Worm (Caenorhabditis elegans) whole organism, L4 larva: ENCODE results near the gene srw-38.

Source experiments
- aly-2 ChIP-seq: sonication (generic microtip); optimal IDR thresholded peaks from 2 replicates; lab custom pipeline; 2018; ENCODE audit warnings: missing biosample characterization, missing genetic modification characterization
- ama-1 ChIP-seq: fragments of 150-350 bp; optimal IDR thresholded peaks from 2 replicates; lab custom pipeline; 2014; ENCODE audit warnings: inconsistent platforms, mixed read lengths
- daf-12 ChIP-seq: fragments of 150-350 bp; optimal IDR thresholded peaks from 2 replicates; lab custom pipeline; 2014; ENCODE audit warnings: missing biosample characterization, missing genetic modification reagents, missing genetic modification characterization
- daf-8 ChIP-seq: fragments of 200-800 bp; sonication (Bioruptor generic); IDR thresholded peaks from 2 replicates; pipeline ENCODE4 v1.3.6; 2022; ENCODE audit warnings: missing genetic modification characterization, missing compliant biosample characterization
- dpl-1 ChIP-seq: fragments of 150-350 bp; optimal IDR thresholded peaks from 2 replicates; lab custom pipeline; 2014; ENCODE audit warnings: missing biosample characterization, missing genetic modification reagents, missing genetic modification characterization
- nhr-25 ChIP-seq: sonication (generic microtip); optimal IDR thresholded peaks from 2 replicates; lab custom pipeline; 2017; ENCODE audit warnings: missing genetic modification characterization, mild to moderate bottlenecking, missing compliant biosample characterization, antibody characterized with exemption, moderate library complexity, borderline replicate concordance; ENCODE audit not compliant: insufficient read depth
- nhr-77 ChIP-seq: fragments of 150-350 bp; optimal IDR thresholded peaks from 2 replicates; lab custom pipeline; 2014; ENCODE audit warnings: missing biosample characterization, missing genetic modification characterization
- pha-4 ChIP-seq, 2 experiments: fragments of 150-350 bp in 1 of 2; fragments of 200-800 bp in 1 of 2; sonication (Bioruptor generic) in 1 of 2; IDR thresholded peaks in 1 of 2; optimal IDR thresholded peaks in 1 of 2; 2 replicates each; pipeline versions ENCODE4 v1.3.6 to Lab custom; 2014 to 2022; ENCODE audit warnings: missing genetic modification characterization in 2 of 2, missing genetic modification reagents in 2 of 2, missing biosample characterization in 1 of 2, missing compliant biosample characterization in 1 of 2
- snpc-4 ChIP-seq: fragments of 150-350 bp; optimal IDR thresholded peaks from 2 replicates; lab custom pipeline; 2014; ENCODE audit warnings: missing biosample characterization, missing genetic modification characterization

DNA sequence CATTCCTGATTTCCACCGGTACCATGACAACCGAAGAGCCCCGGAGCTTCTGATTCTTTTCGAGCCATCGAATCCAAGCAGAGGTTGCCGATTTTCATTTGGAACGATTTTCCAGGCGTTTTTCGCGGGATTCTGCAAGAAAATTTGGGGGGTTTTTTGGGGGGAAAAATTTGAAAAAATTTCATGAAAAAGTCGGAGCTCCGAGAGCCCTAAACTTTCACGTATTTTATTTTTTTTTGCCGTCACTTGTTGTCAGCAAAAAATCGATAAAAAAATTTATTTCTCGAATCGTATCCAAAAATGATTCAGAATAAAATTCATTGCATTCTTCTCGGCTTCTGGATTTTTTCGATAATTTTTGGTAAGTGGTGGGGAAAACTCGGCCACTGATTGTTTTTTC lies 46.7 kb downstream of the srw-38 start, which contains the start of gene Y116F11B.13:
- TF ChIP-seq ama-1 (lab: Kevin White, UChicago) (no peak), dpl-1 (GFP tag; lab: Kevin White, UChicago) (no peak), daf-8 (GFP tag; lab: Robert Waterston, UW) (no peak), daf-12 (tag; lab: Kevin White, UChicago) (no peak), nhr-25 (tag; lab: Kevin White, UChicago) (no peak), snpc-4 (tag; lab: Kevin White, UChicago) (no peak), aly-2 (no peak), nhr-77 (tag; lab: Kevin White, UChicago) (no peak), pha-4 (GFP tag; IDR thresholded peaks at IDR 0.05; lab: Robert Waterston, UW) (no peak), pha-4 (tag; optimal IDR thresholded peaks at IDR 0.05; lab: Kevin White, UChicago) (no peak)
